Fruit fly (Drosophila melanogaster) whole organism, embryonic: Measurements from ENCODE around the gene CG7739.

Source experiments
- CG13894 ChIP-seq: fragments of 200-800 bp; sonication (Bioruptor generic); optimal IDR thresholded peaks from 3 replicates; lab custom pipeline; 2018; ENCODE audit warnings: missing biosample characterization, mild to moderate bottlenecking, missing genetic modification characterization, moderate library complexity
- CG15514 ChIP-seq: fragments of 200-800 bp; sonication (Bioruptor generic); optimal IDR thresholded peaks from 3 replicates; lab custom pipeline; 2017; ENCODE audit warnings: missing biosample characterization, missing genetic modification characterization, mild to moderate bottlenecking, moderate library complexity, missing genetic modification reagents
- CG33213 ChIP-seq: fragments of 200-800 bp; sonication (Bioruptor generic); optimal IDR thresholded peaks from 3 replicates; lab custom pipeline; 2016; ENCODE audit warnings: missing biosample characterization, missing genetic modification characterization
- Dbx ChIP-seq: fragments of 200-800 bp; sonication (Bioruptor generic); IDR thresholded peaks from 3 replicates; pipeline ENCODE4 v1.3.6; 2022; ENCODE audit warnings: missing biosample characterization, missing genetic modification characterization
- Gug ChIP-seq: fragments of 200-800 bp; sonication (Bioruptor generic); IDR thresholded peaks from 4 replicates; pipeline ENCODE4 v1.3.6; 2022; ENCODE audit warnings: missing biosample characterization, missing genetic modification characterization
- ken ChIP-seq: fragments of 200-800 bp; sonication (Bioruptor generic); IDR thresholded peaks from 3 replicates; pipeline ENCODE4 v1.3.6; 2022; ENCODE audit warnings: missing biosample characterization, missing genetic modification characterization

- TF ChIP-seq CG33213 (no peak), Gug (GFP tag; lab: Robert Waterston, UW) (no peak), CG13894 (tag; lab: Kevin White, UChicago) (no peak), ken (GFP tag; lab: Robert Waterston, UW) (no peak), CG15514 (no peak), Dbx (no peak)
Observed at dm6 chr3L:15530071-15530470, 32.8 kb downstream of the CG7739 start.
